2 fruit fly cellular contexts compared by ENCODE assay signal in the genomic region with DNA sequence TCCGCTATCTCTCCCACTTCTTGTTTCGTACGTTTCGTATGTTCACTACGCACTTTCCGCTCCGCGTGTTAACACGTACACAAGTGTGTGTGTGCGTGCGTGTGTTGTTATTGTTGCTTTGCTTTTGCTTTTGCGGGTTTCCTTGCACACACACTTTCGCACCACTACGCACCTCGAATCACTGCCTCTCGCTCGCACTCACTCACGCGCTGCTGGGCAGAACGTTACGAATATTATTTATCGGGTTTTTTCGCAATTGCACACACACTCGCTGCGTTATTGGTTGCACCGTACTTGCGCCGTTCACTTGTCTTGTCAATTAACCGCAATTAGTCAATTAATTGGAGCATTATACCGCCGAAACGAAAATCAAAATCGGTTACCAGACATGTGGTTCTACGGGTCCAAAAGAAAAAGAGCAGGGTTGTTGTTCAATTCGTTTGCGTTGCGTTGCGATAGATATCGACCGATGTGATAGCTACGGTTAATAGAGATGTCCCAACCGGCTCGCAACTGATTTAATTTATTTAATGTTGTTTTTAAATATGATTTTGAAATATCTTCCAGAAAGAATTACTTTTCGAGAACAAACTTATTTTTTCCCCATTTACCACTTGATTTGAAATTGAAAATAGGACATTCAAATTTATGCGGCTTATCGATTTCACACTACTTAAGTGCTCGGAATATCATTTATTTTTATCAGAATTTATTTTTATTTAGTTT.
A peak's percentile ranks its signal among the peaks of the same experiment; 100 is the strongest.
TF ChIP-seq lines count a peak whose summit lies in the region.

A gene (minus strand): TSS at position 395 of the 726 bp plus-strand sequence.

TF ChIP-seq in whole organism, embryonic, 481 proteins besides CTCF, POLR2A, EP300 and RAD21 (continued from another document and continues in another):
- TF ChIP-seq jumu (GFP tag; optimal IDR thresholded peaks at IDR 0.05; lab: Kevin White, UChicago) (peak; percentile 22), CG13894 (tag; optimal IDR thresholded peaks at IDR 0.05; lab: Kevin White, UChicago) (peak; percentile 74), CG33557 (GFP tag; optimal IDR thresholded peaks at IDR 0.05; lab: Kevin White, UChicago) (peak; percentile 25), CG4730 (GFP tag; IDR thresholded peaks at IDR 0.05; lab: Robert Waterston, UW) (peak; percentile 66), h (optimal IDR thresholded peaks at IDR 0.05; lab: Kevin White, UChicago) (no peak), dan (GFP tag; IDR thresholded peaks at IDR 0.05; lab: Robert Waterston, UW) (no peak), chif (GFP tag; optimal IDR thresholded peaks at IDR 0.05; lab: Kevin White, UChicago) (peak; percentile 35 to 69), CG5245 (GFP tag; optimal IDR thresholded peaks at IDR 0.05; lab: Kevin White, UChicago) (peak; percentile 34), slbo (GFP tag; IDR thresholded peaks at IDR 0.05; lab: Robert Waterston, UW) (peak; percentile 92), sug (tag; optimal IDR thresholded peaks at IDR 0.05; lab: Kevin White, UChicago) (peak; percentile 70), Bdp1 (GFP tag; optimal IDR thresholded peaks at IDR 0.05; lab: Kevin White, UChicago) (peak; percentile 43), CG1792 (GFP tag; optimal IDR thresholded peaks at IDR 0.05; lab: Kevin White, UChicago) (no peak), Mes4 (GFP tag; optimal IDR thresholded peaks at IDR 0.05; lab: Kevin White, UChicago) (peak; percentile 23), CG16813 (GFP tag; IDR thresholded peaks at IDR 0.05; lab: Robert Waterston, UW; ENCODE audit: partially characterized antibody) (peak; percentile 97), dysf (GFP tag; IDR thresholded peaks at IDR 0.05; lab: Robert Waterston, UW) (peak; percentile 63; the same call in 2 of the 3 replicates), HmgZ (tag; optimal IDR thresholded peaks at IDR 0.05; lab: Kevin White, UChicago) (peak; percentile 66), Ssrp (tag; optimal IDR thresholded peaks at IDR 0.05; lab: Kevin White, UChicago) (peak; percentile 52), Doc2 (GFP tag; IDR thresholded peaks at IDR 0.05; lab: Robert Waterston, UW) (no peak), dati (GFP tag; IDR thresholded peaks at IDR 0.05; lab: Robert Waterston, UW) (no peak), CG16815 (GFP tag; optimal IDR thresholded peaks at IDR 0.05; lab: Kevin White, UChicago) (peak; percentile 18), gem (tag; optimal IDR thresholded peaks at IDR 0.05; lab: Kevin White, UChicago) (peak; percentile 75), ttk (GFP tag; IDR thresholded peaks at IDR 0.05; lab: Robert Waterston, UW) (peak; percentile 78), croc (GFP tag; conservative IDR thresholded peaks at IDR 0.05; lab: Robert Waterston, UW) (0 out of 3 replicates have a peak, but pooled peaks have one; percentile 18), lola (GFP tag; optimal IDR thresholded peaks at IDR 0.05; lab: Kevin White, UChicago) (peak in 1 of 3 experiments; percentile 45), danr (GFP tag; IDR thresholded peaks at IDR 0.05; lab: Robert Waterston, UW) (no peak), mirr (GFP tag; optimal IDR thresholded peaks at IDR 0.05; lab: Kevin White, UChicago) (no peak), CG14014 (GFP tag; IDR thresholded peaks at IDR 0.05; lab: Robert Waterston, UW) (peak; percentile 80), CG32532 (GFP tag; IDR thresholded peaks at IDR 0.05; lab: Robert Waterston, UW) (peak; percentile 90), lmd (GFP tag; IDR thresholded peaks at IDR 0.05; lab: Robert Waterston, UW) (peak; percentile 76), CG18764 (GFP tag; optimal IDR thresholded peaks at IDR 0.05; lab: Kevin White, UChicago) (peak; percentile 37), crol (GFP tag; IDR thresholded peaks at IDR 0.05; lab: Robert Waterston, UW) (0 out of 2 replicates have a peak, but pooled peaks have one; percentile 15), CG4820 (GFP tag; optimal IDR thresholded peaks at IDR 0.05; lab: Kevin White, UChicago) (peak; percentile 39), lilli (GFP tag; optimal IDR thresholded peaks at IDR 0.05; lab: Kevin White, UChicago) (peak; percentile 83), H15 (GFP tag; IDR thresholded peaks at IDR 0.05; lab: Robert Waterston, UW) (peak; percentile 64), scrt (GFP tag; optimal IDR thresholded peaks at IDR 0.05; lab: Kevin White, UChicago) (no peak), CG4282 (GFP tag; optimal IDR thresholded peaks at IDR 0.05; lab: Kevin White, UChicago) (no peak), CG17829 (tag; optimal IDR thresholded peaks at IDR 0.05; lab: Kevin White, UChicago) (peak; percentile 64), zf30C (GFP tag; optimal IDR thresholded peaks at IDR 0.05; lab: Kevin White, UChicago) (no peak), ems (GFP tag; optimal IDR thresholded peaks at IDR 0.05; lab: Kevin White, UChicago) (peak; percentile 42), Hmx (GFP tag; optimal IDR thresholded peaks at IDR 0.05; lab: Kevin White, UChicago) (no peak), Fer3 (tag; optimal IDR thresholded peaks at IDR 0.05; lab: Kevin White, UChicago) (peak; percentile 63), Adf1 (GFP tag; IDR thresholded peaks at IDR 0.05; lab: Robert Waterston, UW) (peak; percentile 36; the same call in 1 of the 2 replicates), nerfin-2 (GFP tag; IDR thresholded peaks at IDR 0.05; lab: Robert Waterston, UW; ENCODE audit: partially characterized antibody) (peak; percentile 91), Lim3 (GFP tag; IDR thresholded peaks at IDR 0.05; lab: Robert Waterston, UW) (no peak), CG9876 (GFP tag; optimal IDR thresholded peaks at IDR 0.05; lab: Kevin White, UChicago) (peak; percentile 31), sens-2 (GFP tag; IDR thresholded peaks at IDR 0.05; lab: Robert Waterston, UW) (peak; percentile 64; the same call in 1 of the 2 replicates), jigr1 (GFP tag; IDR thresholded peaks at IDR 0.05; lab: Robert Waterston, UW) (peak; percentile 53; the same call in 2 of the 3 replicates), CG17186 (GFP tag; optimal IDR thresholded peaks at IDR 0.05; lab: Kevin White, UChicago) (peak; percentile 88), usp (GFP tag; optimal IDR thresholded peaks at IDR 0.05; lab: Kevin White, UChicago) (no peak), CG15479 (GFP tag; optimal IDR thresholded peaks at IDR 0.05; lab: Kevin White, UChicago) (peak; percentile 93), ato (GFP tag; IDR thresholded peaks at IDR 0.05; lab: Robert Waterston, UW; ENCODE audit: partially characterized antibody) (peak; percentile 83), mam (GFP tag; optimal IDR thresholded peaks at IDR 0.05; lab: Kevin White, UChicago) (peak; percentile 77), gsb (GFP tag; IDR thresholded peaks at IDR 0.05; lab: Robert Waterston, UW) (no peak), gfzf (GFP tag; optimal IDR thresholded peaks at IDR 0.05; lab: Kevin White, UChicago) (no peak), tna (GFP tag; IDR thresholded peaks at IDR 0.05; lab: Robert Waterston, UW; ENCODE audit: partially characterized antibody) (peak; percentile 85), CG18011 (GFP tag; optimal IDR thresholded peaks at IDR 0.05; lab: Kevin White, UChicago) (no peak), Drgx (GFP tag; IDR thresholded peaks at IDR 0.05; lab: Robert Waterston, UW) (peak; percentile 50; the same call in 1 of the 2 replicates), Stat92E (GFP tag; optimal IDR thresholded peaks at IDR 0.05; lab: Kevin White, UChicago) (no peak), CG7745 (tag; optimal IDR thresholded peaks at IDR 0.05; lab: Kevin White, UChicago) (no peak), ap (GFP tag; IDR thresholded peaks at IDR 0.05; lab: Robert Waterston, UW) (peak; percentile 45; the same call in 1 of the 2 replicates)

TF ChIP-seq in whole organism, prepupa, 60 proteins besides CTCF, POLR2A, EP300 and RAD21 (continued from another document):
- TF ChIP-seq esn (GFP tag; optimal IDR thresholded peaks at IDR 0.05; lab: Kevin White, UChicago) (peak; percentile 59), CG16779 (tag; optimal IDR thresholded peaks at IDR 0.05; lab: Kevin White, UChicago) (no peak), CG6792 (GFP tag; optimal IDR thresholded peaks at IDR 0.05; lab: Kevin White, UChicago) (peak; percentile 25), fd59A (GFP tag; optimal IDR thresholded peaks at IDR 0.05; lab: Kevin White, UChicago) (no peak), CG8632 (GFP tag; optimal IDR thresholded peaks at IDR 0.05; lab: Kevin White, UChicago) (no peak), salr (GFP tag; optimal IDR thresholded peaks at IDR 0.05; lab: Kevin White, UChicago) (peak in 1 of 2 experiments; percentile 38), CG11294 (GFP tag; IDR thresholded peaks at IDR 0.05; lab: Robert Waterston, UW) (no peak; the same call in 1 of the 2 replicates), CG10631 (GFP tag; optimal IDR thresholded peaks at IDR 0.05; lab: Kevin White, UChicago) (peak; percentile 70), CG6163 (GFP tag; IDR thresholded peaks at IDR 0.05; lab: Robert Waterston, UW) (peak; percentile 50; the same call in 1 of the 3 replicates), Ets96B (tag; optimal IDR thresholded peaks at IDR 0.05; lab: Kevin White, UChicago) (peak; percentile 26), svp (GFP tag; lab: Kevin White, UChicago) (peak; percentile 80), ss (GFP tag; optimal IDR thresholded peaks at IDR 0.05; lab: Kevin White, UChicago) (no peak), CG8119 (GFP tag; IDR thresholded peaks at IDR 0.05; lab: Robert Waterston, UW) (no peak)
TF ChIP-seq in whole organism, prepupa: peak in this region for 36.
